Fruit fly (Drosophila melanogaster) whole organism, adult: Measurements from ENCODE around the gene Hsp67Ba.

Source experiments
- CG14711 ChIP-seq: fragments of 200-800 bp; sonication (Bioruptor generic); optimal IDR thresholded peaks from 2 replicates; lab custom pipeline; 2018; ENCODE audit warnings: missing biosample characterization, mild to moderate bottlenecking, missing genetic modification characterization, moderate library complexity
- CG33017 ChIP-seq: fragments of 200-800 bp; sonication (Bioruptor generic); optimal IDR thresholded peaks from 2 replicates; lab custom pipeline; 2018; ENCODE audit warnings: missing biosample characterization, mild to moderate bottlenecking, missing genetic modification characterization, moderate library complexity
- CG7101 ChIP-seq: fragments of 200-800 bp; sonication (Bioruptor generic); optimal IDR thresholded peaks from 2 replicates; lab custom pipeline; 2018; ENCODE audit warnings: missing biosample characterization, mild to moderate bottlenecking, missing genetic modification characterization, moderate library complexity
- Hr96 ChIP-seq: fragments of 200-800 bp; sonication (Bioruptor generic); optimal IDR thresholded peaks from 2 replicates; lab custom pipeline; 2016; ENCODE audit warnings: missing biosample characterization, missing genetic modification characterization
- toe ChIP-seq: fragments of 200-800 bp; sonication (Bioruptor generic); optimal IDR thresholded peaks from 2 replicates; lab custom pipeline; 2016; ENCODE audit warnings: missing biosample characterization, missing genetic modification characterization

DNA sequence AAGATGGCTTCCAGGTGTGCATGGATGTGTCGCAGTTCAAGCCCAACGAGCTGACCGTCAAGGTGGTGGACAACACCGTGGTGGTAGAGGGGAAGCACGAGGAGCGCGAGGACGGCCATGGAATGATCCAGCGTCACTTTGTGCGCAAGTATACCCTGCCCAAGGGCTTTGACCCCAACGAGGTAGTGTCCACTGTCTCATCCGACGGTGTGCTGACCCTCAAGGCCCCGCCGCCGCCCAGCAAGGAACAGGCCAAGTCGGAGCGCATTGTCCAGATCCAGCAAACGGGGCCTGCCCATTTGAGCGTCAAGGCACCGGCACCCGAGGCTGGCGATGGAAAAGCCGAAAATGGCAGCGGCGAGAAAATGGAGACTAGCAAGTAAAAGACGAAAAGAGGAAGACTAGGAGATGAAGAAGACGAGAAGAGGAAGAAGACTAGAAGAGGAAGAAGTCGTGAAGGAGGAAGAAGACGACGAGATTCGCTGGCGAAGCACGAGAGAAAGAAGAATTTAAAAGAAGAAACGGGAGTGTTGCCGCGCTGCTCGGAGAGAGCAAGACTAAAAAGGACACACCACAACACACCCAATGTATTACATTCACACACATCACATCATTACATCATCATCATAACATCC, 5.2 kb upstream of the Hsp67Ba start:
- TF ChIP-seq CG7101 (tag; lab: Kevin White, UChicago) (no peak), toe (GFP tag; lab: Kevin White, UChicago) (no peak), Hr96 (GFP tag; lab: Kevin White, UChicago) (no peak), CG14711 (tag; lab: Kevin White, UChicago) (no peak), CG33017 (tag; lab: Kevin White, UChicago) (no peak)
